Fruit fly (Drosophila melanogaster): ENCODE measurements around the gene Csp.

- TF ChIP-seq Mnt (GFP tag; optimal IDR thresholded peaks at IDR 0.05): peak; percentile 34
- peak; percentile 29 for TF ChIP-seq CG14711 (tag; optimal IDR thresholded peaks at IDR 0.05)
- peak; percentile 72 for TF ChIP-seq pad (GFP tag; optimal IDR thresholded peaks at IDR 0.05)
- TF ChIP-seq cnc (optimal IDR thresholded peaks at IDR 0.05): no peak
- no peak for TF ChIP-seq CG33017 (tag; optimal IDR thresholded peaks at IDR 0.05)
Measured at dm6 chr3L:22262797-22263423, 4.3 kb upstream of the Csp start, which contains the start of the genes Rich and Ddx1.

All from whole organism, adult.